Worm (Caenorhabditis elegans) whole organism, young adult: ENCODE measurements around the gene anmt-2.

Experiments used
- B0336.3 ChIP-seq: fragments of 200-800 bp; sonication (Bioruptor generic); IDR thresholded peaks from 2 replicates; pipeline ENCODE4 v1.3.6; 2022; ENCODE audit warnings: missing genetic modification characterization, missing compliant biosample characterization
- F49E8.2 ChIP-seq: sonication (generic microtip); optimal IDR thresholded peaks from 3 replicates; lab custom pipeline; 2017; ENCODE audit warnings: missing genetic modification characterization, mild to moderate bottlenecking, missing compliant biosample characterization, antibody characterized with exemption, moderate library complexity; ENCODE audit not compliant: insufficient read depth
- F57C9.4 ChIP-seq: sonication (generic microtip); optimal IDR thresholded peaks from 2 replicates; lab custom pipeline; 2017; ENCODE audit warnings: mild to moderate bottlenecking, missing genetic modification characterization, missing compliant biosample characterization
- K12H6.12 ChIP-seq: fragments of 200-800 bp; sonication (Bioruptor generic); optimal IDR thresholded peaks from 2 replicates; lab custom pipeline; 2018; ENCODE audit warnings: mild to moderate bottlenecking, missing genetic modification characterization, missing compliant biosample characterization
- Y53G8AR.9 ChIP-seq: fragments of 200-800 bp; sonication (Bioruptor generic); conservative IDR thresholded peaks from 2 replicates; pipeline ENCODE4 v1.3.6; 2022; ENCODE audit warnings: missing genetic modification reagents, missing genetic modification characterization, missing compliant biosample characterization
- Y95B8A.8 ChIP-seq: fragments of 200-800 bp; sonication (Bioruptor generic); IDR thresholded peaks from 2 replicates; pipeline ENCODE4 v1.3.6; 2022; ENCODE audit warnings: missing genetic modification reagents, missing genetic modification characterization, missing compliant biosample characterization
- atf-7 ChIP-seq: sonication (generic microtip); optimal IDR thresholded peaks from 2 replicates; lab custom pipeline; 2017; ENCODE audit warnings: mild to moderate bottlenecking, missing genetic modification characterization, missing compliant biosample characterization
- attf-3 ChIP-seq: fragments of 200-800 bp; sonication (Bioruptor generic); conservative IDR thresholded peaks from 2 replicates; pipeline ENCODE4 v1.3.6; 2022; ENCODE audit warnings: missing genetic modification reagents, missing genetic modification characterization, missing compliant biosample characterization
- attf-6 ChIP-seq: fragments of 200-800 bp; sonication (Bioruptor generic); IDR thresholded peaks from 2 replicates; pipeline ENCODE4 v1.3.6; 2022; ENCODE audit warnings: missing genetic modification reagents, missing genetic modification characterization, missing compliant biosample characterization
- ccch-3 ChIP-seq: fragments of 200-800 bp; sonication (Bioruptor generic); optimal IDR thresholded peaks from 2 replicates; lab custom pipeline; 2018; ENCODE audit warnings: mild to moderate bottlenecking, missing genetic modification characterization, missing compliant biosample characterization
- ceh-40 ChIP-seq: fragments of 200-800 bp; sonication (Bioruptor generic); IDR thresholded peaks from 2 replicates; pipeline ENCODE4 v1.3.6; 2022; ENCODE audit warnings: missing genetic modification characterization, missing compliant biosample characterization
- ceh-58 ChIP-seq: fragments of 200-800 bp; sonication (Bioruptor generic); IDR thresholded peaks from 2 replicates; pipeline ENCODE4 v1.3.6; 2022; ENCODE audit warnings: missing genetic modification characterization, missing compliant biosample characterization
- ceh-79 ChIP-seq: sonication (generic microtip); optimal IDR thresholded peaks from 2 replicates; lab custom pipeline; 2017; ENCODE audit warnings: mild to moderate bottlenecking, missing genetic modification characterization, missing compliant biosample characterization
- ceh-91 ChIP-seq: fragments of 200-800 bp; sonication (Bioruptor generic); IDR thresholded peaks from 2 replicates; pipeline ENCODE4 v1.3.6; 2022; ENCODE audit warnings: missing genetic modification reagents, missing genetic modification characterization, missing compliant biosample characterization
- efl-1 ChIP-seq: fragments of 150-350 bp; optimal IDR thresholded peaks from 2 replicates; lab custom pipeline; 2014; ENCODE audit warnings: missing biosample characterization, missing genetic modification reagents, missing genetic modification characterization
- him-1 ChIP-seq: sonication (generic microtip); optimal IDR thresholded peaks from 2 replicates; lab custom pipeline; 2016; ENCODE audit warnings: missing genotype, missing genetic modification reagents, missing genetic modification characterization, missing compliant biosample characterization
- hmg-1.2 ChIP-seq: fragments of 200-800 bp; sonication (Bioruptor generic); IDR thresholded peaks from 2 replicates; pipeline ENCODE4 v1.3.6; 2022; ENCODE audit warnings: missing genetic modification reagents, missing genetic modification characterization, missing compliant biosample characterization
- hrde-1 ChIP-seq: sonication (generic microtip); optimal IDR thresholded peaks from 2 replicates; lab custom pipeline; 2016; ENCODE audit warnings: missing genetic modification characterization, mild to moderate bottlenecking, missing compliant biosample characterization, moderate library complexity, missing genotype, missing genetic modification reagents, borderline replicate concordance
- hsf-1 ChIP-seq: fragments of 200-800 bp; sonication (Bioruptor generic); IDR thresholded peaks from 2 replicates; pipeline ENCODE4 v1.3.6; 2022; ENCODE audit warnings: missing genetic modification reagents, missing genetic modification characterization, missing compliant biosample characterization
- lin-26 ChIP-seq: fragments of 200-800 bp; sonication (Bioruptor generic); IDR thresholded peaks from 2 replicates; pipeline ENCODE4 v1.3.6; 2022; ENCODE audit warnings: missing genetic modification reagents, missing genetic modification characterization, missing compliant biosample characterization
- lin-35 ChIP-seq, 3 experiments: fragments of 150-350 bp in 2 of 3; sonication (generic microtip) in 1 of 3; optimal IDR thresholded peaks; 2 replicates each; lab custom pipeline; 2014 to 2018; ENCODE audit warnings: missing biosample characterization in 3 of 3, missing genetic modification characterization in 3 of 3, missing genetic modification reagents in 3 of 3
- lin-54 ChIP-seq: fragments of 200-800 bp; sonication (Bioruptor generic); optimal IDR thresholded peaks from 2 replicates; lab custom pipeline; 2018; ENCODE audit warnings: mild to moderate bottlenecking, missing genetic modification characterization, missing compliant biosample characterization
- lir-1 ChIP-seq: fragments of 200-800 bp; sonication (Bioruptor generic); conservative IDR thresholded peaks from 2 replicates; pipeline ENCODE4 v1.3.6; 2022; ENCODE audit warnings: missing genetic modification reagents, missing genetic modification characterization, missing compliant biosample characterization
- lsl-1 ChIP-seq: fragments of 200-800 bp; sonication (Bioruptor generic); optimal IDR thresholded peaks from 2 replicates; lab custom pipeline; 2018; ENCODE audit warnings: mild to moderate bottlenecking, missing genetic modification characterization, moderate library complexity, missing compliant biosample characterization
- madf-10 ChIP-seq: sonication (generic microtip); optimal IDR thresholded peaks from 2 replicates; lab custom pipeline; 2016; ENCODE audit warnings: mild to moderate bottlenecking, missing genetic modification characterization, missing compliant biosample characterization
- madf-6 ChIP-seq: fragments of 200-800 bp; sonication (Bioruptor generic); IDR thresholded peaks from 2 replicates; pipeline ENCODE4 v1.3.6; 2022; ENCODE audit warnings: missing genetic modification reagents, missing genetic modification characterization, missing compliant biosample characterization
- madf-8 ChIP-seq: fragments of 200-800 bp; sonication (Bioruptor generic); conservative IDR thresholded peaks from 2 replicates; pipeline ENCODE4 v1.3.6; 2022; ENCODE audit warnings: missing genetic modification reagents, missing genetic modification characterization, missing compliant biosample characterization
- nhr-120 ChIP-seq: fragments of 200-800 bp; sonication (Bioruptor generic); IDR thresholded peaks from 2 replicates; pipeline ENCODE4 v1.3.6; 2022; ENCODE audit warnings: missing genetic modification characterization, missing compliant biosample characterization
- nhr-27 ChIP-seq: fragments of 200-800 bp; sonication (Bioruptor generic); optimal IDR thresholded peaks from 2 replicates; lab custom pipeline; 2018; ENCODE audit warnings: mild to moderate bottlenecking, missing genetic modification characterization, moderate library complexity, missing compliant biosample characterization
- rec-8 ChIP-seq, 2 experiments: sonication (generic microtip); optimal IDR thresholded peaks; 2 replicates each; lab custom pipeline; 2016; ENCODE audit warnings: mild to moderate bottlenecking in 2 of 2, missing genetic modification characterization in 2 of 2, missing genetic modification reagents in 2 of 2, missing genotype in 2 of 2, missing biosample characterization in 1 of 2, missing compliant biosample characterization in 1 of 2, moderate library complexity in 1 of 2
- snpc-1.1 ChIP-seq: sonication (generic microtip); optimal IDR thresholded peaks from 2 replicates; lab custom pipeline; 2017; ENCODE audit warnings: missing genetic modification characterization, mild to moderate bottlenecking, missing compliant biosample characterization, antibody characterized with exemption, moderate library complexity, missing genotype, missing genetic modification reagents; ENCODE audit not compliant: insufficient read depth
- tbx-9 ChIP-seq: sonication (generic microtip); optimal IDR thresholded peaks from 2 replicates; lab custom pipeline; 2016; ENCODE audit warnings: borderline replicate concordance, missing genetic modification characterization, inconsistent platforms, missing compliant biosample characterization
- unc-130 ChIP-seq: sonication (generic microtip); optimal IDR thresholded peaks from 2 replicates; lab custom pipeline; 2016; ENCODE audit warnings: missing genetic modification reagents, missing genetic modification characterization, missing compliant biosample characterization
- xnd-1 ChIP-seq: sonication (generic microtip); optimal IDR thresholded peaks from 2 replicates; lab custom pipeline; 2016; ENCODE audit warnings: missing genotype, missing genetic modification reagents, missing genetic modification characterization, missing compliant biosample characterization
- ztf-18 ChIP-seq: sonication (generic microtip); optimal IDR thresholded peaks from 2 replicates; lab custom pipeline; 2016; ENCODE audit warnings: missing genotype, mild to moderate bottlenecking, missing genetic modification characterization, missing compliant biosample characterization
- ztf-25 ChIP-seq: fragments of 200-800 bp; sonication (Bioruptor generic); IDR thresholded peaks from 2 replicates; pipeline ENCODE4 v1.3.6; 2022; ENCODE audit warnings: missing genetic modification reagents, missing genetic modification characterization, missing compliant biosample characterization
- ztf-3 ChIP-seq: fragments of 200-800 bp; sonication (Bioruptor generic); optimal IDR thresholded peaks from 2 replicates; lab custom pipeline; 2018; ENCODE audit warnings: mild to moderate bottlenecking, missing genetic modification characterization, missing compliant biosample characterization

anmt-2 gene

DNA sequence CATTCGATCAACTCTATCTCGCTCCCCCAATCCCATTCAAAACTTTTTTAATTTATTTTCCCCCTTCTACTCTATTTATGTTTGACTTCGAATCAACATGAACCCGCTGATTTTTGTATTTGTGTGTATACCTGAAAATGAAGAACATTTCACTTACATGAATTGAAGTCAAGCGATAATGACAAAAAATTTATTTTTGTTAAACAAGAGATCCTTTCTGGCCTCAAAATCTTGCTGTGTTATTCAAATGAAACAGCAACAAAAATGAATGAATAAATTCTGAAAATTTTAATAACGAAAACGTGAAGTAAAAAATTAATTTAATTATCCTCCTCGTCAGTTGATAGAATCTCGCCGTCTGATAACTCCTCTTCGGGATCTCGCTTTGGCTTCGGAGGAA is 44.9 kb upstream of the anmt-2 start (continued):
- no peak for TF ChIP-seq tbx-9 (tag; lab: Kevin White, UChicago)
- TF ChIP-seq atf-7 (tag; lab: Kevin White, UChicago), result no peak
- TF ChIP-seq lir-1, result no peak
- TF ChIP-seq nhr-27 (tag; lab: Kevin White, UChicago), result no peak
- peak; percentile 72 for TF ChIP-seq him-1 (tag; lab: Kevin White, UChicago)
- TF ChIP-seq ztf-25 (GFP tag; lab: Robert Waterston, UW), result 0 out of 2 replicates have a peak, but pooled peaks have one; percentile 41
- peak; percentile 68; the same call in 1 of the 2 replicates for TF ChIP-seq attf-6
- TF ChIP-seq Y95B8A.8, result peak; percentile 57; the same call in 1 of the 2 replicates
- peak; percentile 68 for TF ChIP-seq lin-26 (GFP tag; lab: Robert Waterston, UW)
- peak; percentile 73 for TF ChIP-seq B0336.3 (GFP tag; lab: Robert Waterston, UW)
- peak; percentile 12 for TF ChIP-seq ztf-18
- peak; percentile 48 for TF ChIP-seq unc-130
- peak; percentile 66; the same call in 1 of the 2 replicates for TF ChIP-seq Y53G8AR.9 (GFP tag; lab: Robert Waterston, UW)
- no peak for TF ChIP-seq ceh-40 (GFP tag; lab: Robert Waterston, UW)
- TF ChIP-seq ceh-79 (tag; lab: Kevin White, UChicago), result no peak
- TF ChIP-seq snpc-1.1, result peak; percentile 56
- TF ChIP-seq hsf-1 (GFP tag; lab: Robert Waterston, UW), result peak; percentile 81
- TF ChIP-seq F49E8.2 (tag; lab: Kevin White, UChicago), result peak; percentile 85
- TF ChIP-seq ceh-91 (GFP tag; lab: Robert Waterston, UW), result 0 out of 2 replicates have a peak, but pooled peaks have one; percentile 14
- TF ChIP-seq hmg-1.2, result peak; percentile 34
- no peak for TF ChIP-seq madf-8 (GFP tag; lab: Robert Waterston, UW)
- no peak for TF ChIP-seq ztf-3 (GFP tag; lab: Kevin White, UChicago)
- no peak for TF ChIP-seq rec-8 (tag; optimal IDR thresholded peaks at IDR 0.05; lab: Kevin White, UChicago)
- TF ChIP-seq lin-54, result peak; percentile 46
- no peak for TF ChIP-seq ccch-3 (GFP tag; lab: Kevin White, UChicago)
- TF ChIP-seq madf-10 (tag; lab: Kevin White, UChicago), result no peak
- TF ChIP-seq hrde-1 (tag; lab: Kevin White, UChicago), result peak; percentile 93
- no peak for TF ChIP-seq xnd-1
- TF ChIP-seq ceh-58, result 0 out of 2 replicates have a peak, but pooled peaks have one; percentile 29
- peak; percentile 50 for TF ChIP-seq madf-6 (GFP tag; lab: Robert Waterston, UW)
- TF ChIP-seq nhr-120 (GFP tag; lab: Robert Waterston, UW), result no peak
- peak; percentile 49 for TF ChIP-seq lsl-1
- TF ChIP-seq F57C9.4 (tag; lab: Kevin White, UChicago), result no peak
- 0 out of 2 replicates have a peak, but pooled peaks have one; percentile 7 for TF ChIP-seq attf-3
- no peak for TF ChIP-seq lin-35 (GFP tag; optimal IDR thresholded peaks at IDR 0.05; lab: Kevin White, UChicago)
- TF ChIP-seq efl-1 (GFP tag; lab: Kevin White, UChicago), result peak; percentile 9

DNA sequence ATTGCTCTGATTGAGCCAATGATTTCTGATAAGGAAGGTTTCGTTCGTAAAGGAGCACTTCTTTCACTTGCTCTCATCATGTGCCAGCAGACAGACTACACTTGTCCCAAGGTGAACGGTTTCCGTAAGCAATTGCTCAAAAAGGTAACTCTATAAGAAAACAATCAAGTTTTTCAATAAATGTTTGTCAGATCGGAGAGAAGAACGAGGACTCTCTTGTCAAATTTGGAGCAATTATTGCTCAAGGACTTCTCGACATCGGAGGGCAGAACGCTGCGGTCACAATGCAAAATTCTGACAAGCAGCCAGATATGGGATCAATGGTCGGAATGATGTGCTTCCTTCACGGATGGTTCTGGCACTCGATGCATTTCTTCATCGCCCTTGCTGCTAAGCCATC is 43.8 kb upstream of the anmt-2 start:
- no peak for TF ChIP-seq K12H6.12 (tag; lab: Kevin White, UChicago)
